Worm (Caenorhabditis elegans) whole organism, mixed stage, embryonic: ENCODE results near the gene hst-3.1.

Source experiments
- ceh-83 ChIP-seq: fragments of 200-800 bp; sonication (Bioruptor generic); optimal IDR thresholded peaks from 2 replicates; lab custom pipeline; 2018; ENCODE audit warnings: mild to moderate bottlenecking, missing genetic modification characterization, missing compliant biosample characterization
- cnd-1 ChIP-seq: fragments of 200-800 bp; sonication (Bioruptor generic); optimal IDR thresholded peaks from 2 replicates; lab custom pipeline; 2018; ENCODE audit warnings: mild to moderate bottlenecking, missing genetic modification characterization, missing compliant biosample characterization
- elt-1 ChIP-seq: sonication (generic microtip); optimal IDR thresholded peaks from 2 replicates; lab custom pipeline; 2017; ENCODE audit warnings: missing genetic modification characterization, mild to moderate bottlenecking, missing compliant biosample characterization, antibody characterized with exemption, moderate library complexity, borderline replicate concordance; ENCODE audit not compliant: insufficient read depth
- elt-3 ChIP-seq: fragments of 150-350 bp; optimal IDR thresholded peaks from 2 replicates; lab custom pipeline; 2014; ENCODE audit warnings: missing biosample characterization, missing genetic modification characterization
- hlh-1 ChIP-seq: fragments of 150-350 bp; optimal IDR thresholded peaks from 2 replicates; lab custom pipeline; 2014; ENCODE audit warnings: missing biosample characterization, missing genetic modification reagents, missing genetic modification characterization
- lsy-2 ChIP-seq: fragments of 150-350 bp; optimal IDR thresholded peaks from 2 replicates; lab custom pipeline; 2014; ENCODE audit warnings: missing biosample characterization, missing genetic modification characterization
- nhr-12 ChIP-seq: fragments of 150-350 bp; optimal IDR thresholded peaks from 2 replicates; lab custom pipeline; 2014; ENCODE audit warnings: missing biosample characterization, missing genetic modification characterization
- nhr-237 ChIP-seq: fragments of 150-350 bp; optimal IDR thresholded peaks from 2 replicates; lab custom pipeline; 2014; ENCODE audit warnings: missing biosample characterization, missing genetic modification characterization
- pha-4 ChIP-seq: fragments of 150-350 bp; optimal IDR thresholded peaks from 2 replicates; lab custom pipeline; 2018; ENCODE audit warnings: missing biosample characterization, missing genetic modification reagents, missing genetic modification characterization
- snpc-4 ChIP-seq: fragments of 150-350 bp; optimal IDR thresholded peaks from 2 replicates; lab custom pipeline; 2014; ENCODE audit warnings: missing biosample characterization, missing genetic modification characterization
- sptf-1 ChIP-seq: sonication (generic microtip); optimal IDR thresholded peaks from 2 replicates; lab custom pipeline; 2017; ENCODE audit warnings: mild to moderate bottlenecking, missing genetic modification characterization, moderate library complexity, missing compliant biosample characterization
- unc-39 ChIP-seq: fragments of 150-350 bp; optimal IDR thresholded peaks from 2 replicates; lab custom pipeline; 2014; ENCODE audit warnings: missing biosample characterization, missing genetic modification characterization
- unc-62 ChIP-seq: fragments of 150-350 bp; optimal IDR thresholded peaks from 2 replicates; lab custom pipeline; 2014; ENCODE audit warnings: missing biosample characterization, missing genetic modification reagents, missing genetic modification characterization
- ztf-11 ChIP-seq: fragments of 150-350 bp; optimal IDR thresholded peaks from 2 replicates; lab custom pipeline; 2014; ENCODE audit warnings: missing biosample characterization, missing genetic modification characterization

DNA sequence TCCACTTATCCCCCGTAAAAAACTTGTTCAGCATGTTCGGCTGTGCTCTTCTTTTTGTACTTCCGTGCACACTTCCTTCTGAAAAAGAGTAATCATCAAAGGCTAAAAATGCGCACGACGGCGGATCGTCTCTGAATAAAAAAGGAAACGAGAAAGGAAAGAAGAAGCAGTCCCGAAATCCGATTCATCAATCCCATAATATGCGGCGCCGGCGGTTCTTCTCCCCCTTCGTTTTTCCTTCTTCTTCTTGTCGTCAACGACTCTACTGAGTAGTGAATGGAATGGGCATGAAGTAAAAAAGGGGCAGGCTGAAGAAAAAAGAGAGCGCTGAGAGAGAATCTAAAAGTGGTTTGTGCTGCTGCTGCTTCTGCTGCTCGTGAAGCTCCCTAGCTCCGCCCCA lies 19.6 kb downstream of the hst-3.1 start:
- TF ChIP-seq elt-1 (tag; lab: Kevin White, UChicago) (no peak), cnd-1 (tag; lab: Kevin White, UChicago) (no peak), nhr-237 (no peak), unc-62 (GFP tag; lab: Kevin White, UChicago) (no peak), elt-3 (tag; lab: Kevin White, UChicago) (no peak), sptf-1 (tag; lab: Kevin White, UChicago) (no peak), unc-39 (no peak), ztf-11 (tag; lab: Kevin White, UChicago) (no peak), snpc-4 (no peak), hlh-1 (tag; lab: Kevin White, UChicago) (no peak), nhr-12 (tag; lab: Kevin White, UChicago) (no peak), ceh-83 (no peak), lsy-2 (tag; lab: Kevin White, UChicago) (no peak), pha-4 (tag; lab: Kevin White, UChicago) (no peak)
